Fruit fly (Drosophila melanogaster) whole organism, wandering third instar larva: ENCODE measurements around the gene Rab9.

Experiments
- Abd-B ChIP-seq: fragments of >200 bp; optimal IDR thresholded peaks from 2 replicates; lab custom pipeline; 2017; ENCODE audit warnings: missing biosample characterization, missing genetic modification characterization
- Dfd ChIP-seq: fragments of >200 bp; optimal IDR thresholded peaks from 2 replicates; lab custom pipeline; 2017; ENCODE audit warnings: missing biosample characterization, missing genetic modification characterization
- Hr78 ChIP-seq: fragments of >200 bp; optimal IDR thresholded peaks from 2 replicates; lab custom pipeline; 2017; ENCODE audit warnings: missing biosample characterization, missing genetic modification characterization
- OdsH ChIP-seq: fragments of 200-800 bp; sonication (Bioruptor generic); optimal IDR thresholded peaks from 2 replicates; lab custom pipeline; 2016; ENCODE audit warnings: missing biosample characterization, mild to moderate bottlenecking, missing genetic modification characterization
- Sp1 ChIP-seq: fragments of 200-800 bp; sonication (Bioruptor generic); optimal IDR thresholded peaks from 3 replicates; lab custom pipeline; 2019; ENCODE audit warnings: missing biosample characterization, mild to moderate bottlenecking, missing genetic modification characterization, moderate library complexity
- br ChIP-seq: fragments of 200-800 bp; sonication (Bioruptor generic); optimal IDR thresholded peaks from 2 replicates; lab custom pipeline; 2016; ENCODE audit warnings: missing biosample characterization, missing genetic modification characterization
- dsf ChIP-seq: sonication (Bioruptor generic); optimal IDR thresholded peaks from 2 replicates; lab custom pipeline; 2016; ENCODE audit warnings: missing biosample characterization, missing genetic modification characterization, borderline replicate concordance
- foxo ChIP-seq, 2 experiments: fragments of 200-800 bp; sonication (Bioruptor generic); optimal IDR thresholded peaks; 2 replicates in 1 of 2; 3 replicates in 1 of 2; lab custom pipeline; 2016 to 2017; ENCODE audit warnings: missing biosample characterization in 2 of 2, missing genetic modification characterization in 2 of 2
- fru ChIP-seq: fragments of 200-800 bp; sonication (Bioruptor generic); optimal IDR thresholded peaks from 3 replicates; lab custom pipeline; 2016; ENCODE audit warnings: missing biosample characterization, mild to moderate bottlenecking, missing genetic modification characterization
- lola ChIP-seq: fragments of >200 bp; optimal IDR thresholded peaks from 2 replicates; lab custom pipeline; 2017; ENCODE audit warnings: missing biosample characterization, missing genetic modification characterization
- pan ChIP-seq: fragments of >200 bp; optimal IDR thresholded peaks from 2 replicates; lab custom pipeline; 2017
- psq ChIP-seq: fragments of 200-800 bp; sonication (Bioruptor generic); optimal IDR thresholded peaks from 3 replicates; lab custom pipeline; 2017; ENCODE audit warnings: missing biosample characterization, mild to moderate bottlenecking, missing genetic modification characterization, moderate library complexity
- sage ChIP-seq: fragments of 200-800 bp; sonication (Bioruptor generic); optimal IDR thresholded peaks from 2 replicates; lab custom pipeline; 2016; ENCODE audit warnings: missing biosample characterization, mild to moderate bottlenecking, missing genetic modification characterization
- sv ChIP-seq: fragments of 200-800 bp; sonication (Bioruptor generic); optimal IDR thresholded peaks from 3 replicates; lab custom pipeline; 2016; ENCODE audit warnings: missing biosample characterization, missing genetic modification characterization

DNA sequence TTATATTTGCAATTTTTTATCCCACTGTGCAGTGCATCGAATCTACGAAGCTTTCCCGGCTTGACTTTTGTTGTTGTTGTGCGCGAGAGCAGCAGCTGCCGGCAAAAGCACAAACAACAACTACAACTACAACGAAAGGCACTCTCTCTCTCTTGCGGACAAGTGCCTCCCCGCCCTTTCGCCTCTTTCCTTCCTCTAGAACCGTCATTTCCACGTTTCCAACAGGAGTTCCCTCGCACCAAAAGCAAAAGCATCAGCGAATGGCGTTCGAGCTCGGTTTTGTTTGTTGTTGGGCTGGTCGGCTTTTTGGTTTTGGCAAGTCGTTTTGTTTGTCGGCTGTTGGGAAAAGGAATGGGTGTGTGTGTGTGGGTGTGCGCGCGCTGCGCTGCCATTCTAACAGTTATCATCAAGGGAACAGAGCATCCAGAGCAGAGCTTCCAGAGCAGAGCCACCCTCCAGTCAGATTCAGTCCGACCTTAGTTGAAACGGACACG, 31.5 kb downstream of the Rab9 start, which contains the start of gene tj:
- TF ChIP-seq psq (GFP tag; lab: Kevin White, UChicago) (no peak), dsf (GFP tag; lab: Kevin White, UChicago) (no peak), Dfd (no peak), br (GFP tag; lab: Kevin White, UChicago) (no peak), sv (no peak), Abd-B (no peak), Hr78 (GFP tag; lab: Kevin White, UChicago) (no peak), Sp1 (GFP tag; lab: Kevin White, UChicago) (no peak), lola (GFP tag; lab: Kevin White, UChicago) (no peak), sage (GFP tag; lab: Kevin White, UChicago) (no peak), foxo (GFP tag; optimal IDR thresholded peaks at IDR 0.05; lab: Kevin White, UChicago) (no peak), pan (no peak), fru (GFP tag; lab: Kevin White, UChicago) (no peak), OdsH (no peak)
